Fruit fly (Drosophila melanogaster) whole organism, embryonic: Measurements from ENCODE around the gene CG46301.
A peak's percentile ranks its signal among the peaks of the same experiment; 100 is the strongest.

ENCODE experiments used
- Adf1 ChIP-seq: fragments of 200-800 bp; sonication (Bioruptor generic); IDR thresholded peaks from 2 replicates; pipeline ENCODE4 v1.3.6; 2022; ENCODE audit warnings: missing biosample characterization, missing genetic modification characterization
- Awh ChIP-seq: fragments of 200-800 bp; sonication (Bioruptor generic); IDR thresholded peaks from 2 replicates; pipeline ENCODE4, ENCODE4 v1.3.6; 2022; ENCODE audit warnings: missing biosample characterization, missing genetic modification characterization
- Bdp1 ChIP-seq: fragments of 200-800 bp; sonication (Bioruptor generic); optimal IDR thresholded peaks from 3 replicates; lab custom pipeline; 2016; ENCODE audit warnings: missing biosample characterization, missing genetic modification characterization
- CG10543 ChIP-seq: fragments of 200-800 bp; sonication (Bioruptor generic); optimal IDR thresholded peaks from 3 replicates; lab custom pipeline; 2017; ENCODE audit warnings: missing biosample characterization, mild to moderate bottlenecking, missing genetic modification characterization, moderate library complexity
- CG11504 ChIP-seq: fragments of 200-800 bp; sonication (Bioruptor generic); optimal IDR thresholded peaks from 3 replicates; lab custom pipeline; 2019; ENCODE audit warnings: missing biosample characterization, mild to moderate bottlenecking, missing genetic modification characterization, moderate library complexity
- CG12391 ChIP-seq: fragments of 200-800 bp; sonication (Bioruptor generic); optimal IDR thresholded peaks from 3 replicates; lab custom pipeline; 2018; ENCODE audit warnings: missing biosample characterization, mild to moderate bottlenecking, missing genetic modification characterization, moderate library complexity
- CG12942 ChIP-seq: fragments of 200-800 bp; sonication (Bioruptor generic); optimal IDR thresholded peaks from 3 replicates; lab custom pipeline; 2016; ENCODE audit warnings: missing biosample characterization, missing genetic modification characterization
- CG13894 ChIP-seq: fragments of 200-800 bp; sonication (Bioruptor generic); optimal IDR thresholded peaks from 3 replicates; lab custom pipeline; 2018; ENCODE audit warnings: missing biosample characterization, mild to moderate bottlenecking, missing genetic modification characterization, moderate library complexity
- CG14441 ChIP-seq: fragments of 200-800 bp; sonication (Bioruptor generic); IDR thresholded peaks from 2 replicates; pipeline ENCODE4 v1.3.6; 2022; ENCODE audit warnings: missing biosample characterization, missing genetic modification characterization
- CG18599 ChIP-seq: fragments of 200-800 bp; sonication (Bioruptor generic); optimal IDR thresholded peaks from 3 replicates; lab custom pipeline; 2017; ENCODE audit warnings: missing biosample characterization, missing genetic modification characterization, mild to moderate bottlenecking, moderate library complexity, missing genetic modification reagents
- CG18619 ChIP-seq: fragments of 200-800 bp; sonication (Bioruptor generic); optimal IDR thresholded peaks from 3 replicates; lab custom pipeline; 2017; ENCODE audit warnings: missing biosample characterization, mild to moderate bottlenecking, missing genetic modification characterization
- CG3065 ChIP-seq: fragments of 200-800 bp; sonication (Bioruptor generic); optimal IDR thresholded peaks from 2 replicates; lab custom pipeline; 2016; ENCODE audit warnings: missing biosample characterization, missing genetic modification characterization
- CG4328 ChIP-seq: fragments of 200-800 bp; sonication (Bioruptor generic); optimal IDR thresholded peaks from 3 replicates; lab custom pipeline; 2017; ENCODE audit warnings: missing biosample characterization, missing genetic modification reagents, missing genetic modification characterization
- CG6272 ChIP-seq: fragments of 200-800 bp; sonication (Bioruptor generic); IDR thresholded peaks from 2 replicates; pipeline ENCODE4 v1.3.6; 2022; ENCODE audit warnings: missing biosample characterization, missing genetic modification characterization
- Deaf1 ChIP-seq: fragments of 200-800 bp; optimal IDR thresholded peaks from 3 replicates; lab custom pipeline; 2019; ENCODE audit warnings: missing biosample characterization, mild to moderate bottlenecking, missing genetic modification characterization, moderate library complexity
- Dip3 ChIP-seq: fragments of 200-800 bp; sonication (Bioruptor generic); optimal IDR thresholded peaks from 3 replicates; lab custom pipeline; 2016; ENCODE audit warnings: missing biosample characterization, missing genetic modification characterization
- Doc3 ChIP-seq: fragments of 200-800 bp; sonication (Bioruptor generic); IDR thresholded peaks from 3 replicates; pipeline ENCODE4 v1.3.6; 2022; ENCODE audit warnings: missing biosample characterization, missing genetic modification characterization; ENCODE audit not compliant: partially characterized antibody
- Hand ChIP-seq: fragments of 200-800 bp; sonication (Bioruptor generic); optimal IDR thresholded peaks from 2 replicates; lab custom pipeline; 2017; ENCODE audit warnings: mild to moderate bottlenecking, missing biosample characterization, missing genetic modification reagents, missing genetic modification characterization
- Hey ChIP-seq: fragments of 200-800 bp; sonication (Bioruptor generic); optimal IDR thresholded peaks from 3 replicates; lab custom pipeline; 2018; ENCODE audit warnings: missing biosample characterization, mild to moderate bottlenecking, missing genetic modification characterization
- Hr3 ChIP-seq: fragments of 200-800 bp; sonication (Bioruptor generic); optimal IDR thresholded peaks from 3 replicates; lab custom pipeline; 2016; ENCODE audit warnings: missing biosample characterization, missing genetic modification characterization
- Mad ChIP-seq: fragments of 200-800 bp; sonication (Bioruptor generic); optimal IDR thresholded peaks from 2 replicates; lab custom pipeline; 2016; ENCODE audit warnings: missing biosample characterization, missing genetic modification characterization
- Trl ChIP-seq, 3 experiments: fragments of >200 bp in 2 of 3; fragments of 200-800 bp in 1 of 3; sonication (Bioruptor generic) in 1 of 3; optimal IDR thresholded peaks; 2 replicates in 1 of 3; 3 replicates in 2 of 3; lab custom pipeline; 2016 to 2017; ENCODE audit warnings: missing biosample characterization in 1 of 3, missing genetic modification characterization in 1 of 3
- abd-A ChIP-seq: fragments of 200-800 bp; sonication (Bioruptor generic); optimal IDR thresholded peaks from 3 replicates; lab custom pipeline; 2019; ENCODE audit warnings: missing biosample characterization, mild to moderate bottlenecking, missing genetic modification characterization, moderate library complexity
- amos ChIP-seq: fragments of 200-800 bp; sonication (Bioruptor generic); IDR thresholded peaks from 2 replicates; pipeline ENCODE4 v1.3.6; 2022; ENCODE audit warnings: missing biosample characterization, missing genetic modification characterization; ENCODE audit not compliant: partially characterized antibody
- bab2 ChIP-seq: fragments of 200-800 bp; sonication (Bioruptor generic); optimal IDR thresholded peaks from 2 replicates; lab custom pipeline; 2016; ENCODE audit warnings: missing biosample characterization, missing genetic modification characterization
- chinmo ChIP-seq: fragments of 200-800 bp; sonication (Bioruptor generic); IDR thresholded peaks from 4 replicates; pipeline ENCODE4 v1.3.6; 2022; ENCODE audit warnings: missing biosample characterization, missing genetic modification characterization; ENCODE audit not compliant: partially characterized antibody
- crol ChIP-seq: fragments of 200-800 bp; sonication (Bioruptor generic); IDR thresholded peaks from 2 replicates; pipeline ENCODE4 v1.3.6; 2022; ENCODE audit warnings: missing biosample characterization, missing genetic modification characterization
- crp ChIP-seq, 2 experiments: fragments of 200-800 bp; sonication (Bioruptor generic); optimal IDR thresholded peaks; 2 replicates in 1 of 2; 3 replicates in 1 of 2; lab custom pipeline; 2017; ENCODE audit warnings: missing biosample characterization in 2 of 2, missing genetic modification characterization in 2 of 2, mild to moderate bottlenecking in 1 of 2, moderate library complexity in 1 of 2
- da ChIP-seq: fragments of 200-800 bp; sonication (Bioruptor generic); optimal IDR thresholded peaks from 2 replicates; lab custom pipeline; 2016; ENCODE audit warnings: missing biosample characterization, missing genetic modification characterization
- ems ChIP-seq: fragments of 200-800 bp; sonication (Bioruptor generic); optimal IDR thresholded peaks from 3 replicates; lab custom pipeline; 2016; ENCODE audit warnings: missing biosample characterization, missing genetic modification characterization
- ewg ChIP-seq: fragments of 200-800 bp; sonication (Bioruptor generic); optimal IDR thresholded peaks from 3 replicates; lab custom pipeline; 2017; ENCODE audit warnings: mild to moderate bottlenecking, missing biosample characterization, missing genetic modification reagents, missing genetic modification characterization
- fru ChIP-seq: fragments of >200 bp; optimal IDR thresholded peaks from 2 replicates; lab custom pipeline; 2017
- gce ChIP-seq: fragments of 200-800 bp; sonication (Bioruptor generic); IDR thresholded peaks from 3 replicates; pipeline ENCODE4 v1.3.6; 2022; ENCODE audit warnings: missing biosample characterization, missing genetic modification characterization
- gcm ChIP-seq: fragments of 200-800 bp; sonication (Bioruptor generic); optimal IDR thresholded peaks from 2 replicates; lab custom pipeline; 2019; ENCODE audit warnings: missing biosample characterization, mild to moderate bottlenecking, missing genetic modification characterization, moderate library complexity
- hkb ChIP-seq, 2 experiments: fragments of 200-800 bp in 1 of 2; fragments of >200 bp in 1 of 2; sonication (Bioruptor generic) in 1 of 2; IDR thresholded peaks in 1 of 2; optimal IDR thresholded peaks in 1 of 2; 2 replicates each; pipeline versions ENCODE4 v1.3.6 to Lab custom; 2017 to 2022; ENCODE audit warnings: missing biosample characterization in 1 of 2, missing genetic modification characterization in 1 of 2
- kah ChIP-seq: fragments of 200-800 bp; sonication (Bioruptor generic); optimal IDR thresholded peaks from 2 replicates; lab custom pipeline; 2018; ENCODE audit warnings: missing biosample characterization, mild to moderate bottlenecking, missing genetic modification characterization
- ken ChIP-seq: fragments of 200-800 bp; sonication (Bioruptor generic); IDR thresholded peaks from 3 replicates; pipeline ENCODE4 v1.3.6; 2022; ENCODE audit warnings: missing biosample characterization, missing genetic modification characterization
- mld ChIP-seq: fragments of 200-800 bp; sonication (Bioruptor generic); IDR thresholded peaks from 3 replicates; pipeline ENCODE4 v1.3.6; 2022; ENCODE audit warnings: missing biosample characterization, missing genetic modification characterization; ENCODE audit not compliant: partially characterized antibody
- nom ChIP-seq: fragments of 200-800 bp; sonication (Bioruptor generic); optimal IDR thresholded peaks from 2 replicates; lab custom pipeline; 2017; ENCODE audit warnings: missing biosample characterization, missing genetic modification characterization, mild to moderate bottlenecking, moderate library complexity, missing genetic modification reagents
- onecut ChIP-seq: fragments of 200-800 bp; sonication (Bioruptor generic); IDR thresholded peaks from 2 replicates; pipeline ENCODE4 v1.3.6; 2022; ENCODE audit warnings: missing biosample characterization, missing genetic modification characterization
- repo ChIP-seq: fragments of 200-800 bp; sonication (Bioruptor generic); optimal IDR thresholded peaks from 2 replicates; lab custom pipeline; 2016; ENCODE audit warnings: missing biosample characterization, missing genetic modification characterization
- sc ChIP-seq, 3 experiments: fragments of >200 bp in 2 of 3; fragments of 200-800 bp in 1 of 3; sonication (Bioruptor generic) in 1 of 3; optimal IDR thresholded peaks; 2 replicates in 2 of 3; 3 replicates in 1 of 3; lab custom pipeline; 2017; ENCODE audit warnings: mild to moderate bottlenecking in 1 of 3, missing biosample characterization in 1 of 3, missing genetic modification characterization in 1 of 3, missing genetic modification reagents in 1 of 3
- scrt ChIP-seq: fragments of 200-800 bp; sonication (Bioruptor generic); optimal IDR thresholded peaks from 2 replicates; lab custom pipeline; 2018; ENCODE audit warnings: missing biosample characterization, mild to moderate bottlenecking, missing genetic modification characterization, moderate library complexity
- slp2 ChIP-seq: fragments of 200-800 bp; sonication (Bioruptor generic); optimal IDR thresholded peaks from 2 replicates; lab custom pipeline; 2016; ENCODE audit warnings: missing biosample characterization, missing genetic modification characterization
- sqz ChIP-seq: fragments of 200-800 bp; sonication (Bioruptor generic); optimal IDR thresholded peaks from 3 replicates; lab custom pipeline; 2018; ENCODE audit warnings: missing biosample characterization, mild to moderate bottlenecking, missing genetic modification characterization
- zf30C ChIP-seq: fragments of 200-800 bp; sonication (Bioruptor generic); optimal IDR thresholded peaks from 3 replicates; lab custom pipeline; 2018; ENCODE audit warnings: missing biosample characterization, mild to moderate bottlenecking, missing genetic modification characterization

CG46301 gene

dm6 chr2L:14125630-14126029 lies 21.7 kb downstream of the CG46301 start:
- TF ChIP-seq ken (GFP tag; lab: Robert Waterston, UW) (no peak), ems (GFP tag; lab: Kevin White, UChicago) (no peak), CG13894 (tag; lab: Kevin White, UChicago) (peak; percentile 58), Dip3 (no peak), gcm (GFP tag; lab: Kevin White, UChicago) (no peak), kah (GFP tag; lab: Kevin White, UChicago) (no peak), Bdp1 (no peak), Hr3 (GFP tag; lab: Kevin White, UChicago) (no peak), bab2 (GFP tag; lab: Kevin White, UChicago) (no peak), repo (GFP tag; lab: Kevin White, UChicago) (no peak), CG4328 (GFP tag; lab: Kevin White, UChicago) (no peak), CG11504 (no peak), CG12391 (no peak), CG14441 (no peak), hkb (optimal IDR thresholded peaks at IDR 0.05; lab: Kevin White, UChicago) (no peak), hkb (GFP tag; IDR thresholded peaks at IDR 0.05; lab: Robert Waterston, UW) (no peak), abd-A (tag; lab: Kevin White, UChicago) (peak; percentile 79)

- TF ChIP-seq sqz (peak; percentile 90), CG18619 (GFP tag; lab: Kevin White, UChicago) (no peak), amos (GFP tag; lab: Robert Waterston, UW) (0 out of 2 replicates have a peak, but pooled peaks have one; percentile 9), ewg (GFP tag; lab: Kevin White, UChicago) (peak; percentile 92), CG10543 (peak; percentile 39), slp2 (GFP tag; lab: Kevin White, UChicago) (no peak), crp (GFP tag; optimal IDR thresholded peaks at IDR 0.05; lab: Kevin White, UChicago) (peak in 1 of 2 experiments; percentile 27), crol (GFP tag; lab: Robert Waterston, UW) (peak; percentile 94), scrt (peak; percentile 82), fru (lab: Kevin White, UChicago) (no peak), abd-A (tag; lab: Kevin White, UChicago) (peak; percentile 91), chinmo (GFP tag; lab: Robert Waterston, UW) (0 out of 4 replicates have a peak, but pooled peaks have one; percentile 17), CG6272 (GFP tag; lab: Robert Waterston, UW) (no peak), da (GFP tag; lab: Kevin White, UChicago) (no peak), CG3065 (GFP tag; lab: Kevin White, UChicago) (no peak), gce (GFP tag; lab: Robert Waterston, UW) (no peak), CG18599 (GFP tag; lab: Kevin White, UChicago) (peak; percentile 61), Mad (no peak), sc (optimal IDR thresholded peaks at IDR 0.05; lab: Kevin White, UChicago) (no peak), sc (GFP tag; optimal IDR thresholded peaks at IDR 0.05; lab: Kevin White, UChicago) (no peak), Adf1 (peak; percentile 86), Doc3 (GFP tag; lab: Robert Waterston, UW) (no peak), zf30C (GFP tag; lab: Kevin White, UChicago) (no peak), Hand (GFP tag; lab: Kevin White, UChicago) (no peak), nom (peak; percentile 11), onecut (GFP tag; lab: Robert Waterston, UW) (no peak), Deaf1 (peak; percentile 67), CG12942 (GFP tag; lab: Kevin White, UChicago) (no peak), Trl (optimal IDR thresholded peaks at IDR 0.05; lab: Kevin White, UChicago) (peak; percentile 23 to 30), Trl (GFP tag; optimal IDR thresholded peaks at IDR 0.05; lab: Kevin White, UChicago) (no peak), Awh (GFP tag; lab: Robert Waterston, UW) (no peak), mld (GFP tag; lab: Robert Waterston, UW) (no peak), Hey (tag; lab: Kevin White, UChicago) (no peak)
Observed at dm6 chr2L:14133562-14134539, 30.0 kb downstream of the CG46301 start.
